Fruit fly (Drosophila melanogaster): ENCODE data around the gene Npc2e.

Gene Npc2e

dm6 chr3R:10079267-10079987, 26.3 kb downstream of the Npc2e start:
- TF ChIP-seq CG6854 (GFP tag; optimal IDR thresholded peaks at IDR 0.05) (no peak), gsb-n (tag; optimal IDR thresholded peaks at IDR 0.05) (no peak), PHDP (tag; optimal IDR thresholded peaks at IDR 0.05) (peak; percentile 21), wek (GFP tag; optimal IDR thresholded peaks at IDR 0.05) (no peak), tup (GFP tag; optimal IDR thresholded peaks at IDR 0.05) (no peak), Antp (GFP tag; optimal IDR thresholded peaks at IDR 0.05) (peak; percentile 2), br (optimal IDR thresholded peaks at IDR 0.05) (no peak), CG15696 (tag; optimal IDR thresholded peaks at IDR 0.05) (no peak), GATAe (GFP tag; conservative IDR thresholded peaks at IDR 0.05) (no peak), bcd (GFP tag; optimal IDR thresholded peaks at IDR 0.05) (no peak), inv (GFP tag; IDR thresholded peaks at IDR 0.05; ENCODE audit: partially characterized antibody) (no peak), CG12744 (GFP tag; optimal IDR thresholded peaks at IDR 0.05) (no peak), CG10543 (GFP tag; optimal IDR thresholded peaks at IDR 0.05) (no peak), CG9876 (GFP tag; optimal IDR thresholded peaks at IDR 0.05) (no peak), otp (GFP tag; IDR thresholded peaks at IDR 0.05) (no peak), grn (GFP tag; optimal IDR thresholded peaks at IDR 0.05) (no peak), MBD-R2 (GFP tag; IDR thresholded peaks at IDR 0.05) (no peak), HLH4C (GFP tag; IDR thresholded peaks at IDR 0.05; ENCODE audit: partially characterized antibody) (no peak), CG14667 (GFP tag; IDR thresholded peaks at IDR 0.05) (no peak), CG30431 (GFP tag; optimal IDR thresholded peaks at IDR 0.05) (no peak), CG3065 (GFP tag; optimal IDR thresholded peaks at IDR 0.05) (no peak), fru (optimal IDR thresholded peaks at IDR 0.05) (no peak), Sry-δ (GFP tag; optimal IDR thresholded peaks at IDR 0.05) (peak; percentile 1), CG11723 (GFP tag; optimal IDR thresholded peaks at IDR 0.05) (no peak), Mad (GFP tag; optimal IDR thresholded peaks at IDR 0.05) (no peak), CG9437 (GFP tag; optimal IDR thresholded peaks at IDR 0.05) (no peak), CG15479 (GFP tag; optimal IDR thresholded peaks at IDR 0.05) (no peak), her (GFP tag; optimal IDR thresholded peaks at IDR 0.05) (no peak), CG12659 (GFP tag; optimal IDR thresholded peaks at IDR 0.05) (no peak), Meics (GFP tag; optimal IDR thresholded peaks at IDR 0.05) (peak; percentile 17), Usf (GFP tag; optimal IDR thresholded peaks at IDR 0.05) (no peak), dpn (GFP tag; optimal IDR thresholded peaks at IDR 0.05) (peak in 1 of 2 experiments; percentile 4), dan (GFP tag; IDR thresholded peaks at IDR 0.05) (no peak), Dfd (GFP tag; optimal IDR thresholded peaks at IDR 0.05) (no peak), crc (GFP tag; optimal IDR thresholded peaks at IDR 0.05) (no peak), Ets97D (GFP tag; optimal IDR thresholded peaks at IDR 0.05) (no peak), pan (optimal IDR thresholded peaks at IDR 0.05) (no peak), pan (GFP tag; optimal IDR thresholded peaks at IDR 0.05 in 1 of 2, IDR thresholded peaks at IDR 0.05 in 1 of 2) (no peak), bsh (GFP tag; optimal IDR thresholded peaks at IDR 0.05) (peak in 1 of 2 experiments; percentile 50), CG3838 (GFP tag; optimal IDR thresholded peaks at IDR 0.05) (no peak), ara (GFP tag; IDR thresholded peaks at IDR 0.05) (no peak), CG12104 (GFP tag; optimal IDR thresholded peaks at IDR 0.05) (no peak), lmd (GFP tag; IDR thresholded peaks at IDR 0.05) (peak; percentile 28; the same call in 1 of the 2 replicates), trh (GFP tag; optimal IDR thresholded peaks at IDR 0.05) (no peak), CG1603 (tag; optimal IDR thresholded peaks at IDR 0.05) (peak; percentile 59), kah (GFP tag; optimal IDR thresholded peaks at IDR 0.05) (no peak), CG2712 (tag; optimal IDR thresholded peaks at IDR 0.05) (peak; percentile 45), chif (GFP tag; optimal IDR thresholded peaks at IDR 0.05) (peak; percentile 10 to 58), lov (optimal IDR thresholded peaks at IDR 0.05) (no peak), lov (GFP tag; IDR thresholded peaks at IDR 0.05) (no peak), bab2 (GFP tag; optimal IDR thresholded peaks at IDR 0.05) (peak; percentile 11), CG2678 (tag; optimal IDR thresholded peaks at IDR 0.05) (no peak)
